Worm (Caenorhabditis elegans): ENCODE data around the gene dpy-26.

- no peak for TF ChIP-seq ztf-23 (GFP tag; IDR thresholded peaks at IDR 0.05)
- no peak for TF ChIP-seq flt-1 (GFP tag; IDR thresholded peaks at IDR 0.05)
- TF ChIP-seq med-1 (GFP tag; optimal IDR thresholded peaks at IDR 0.05; ENCODE audit: insufficient read depth): no peak
- TF ChIP-seq T22C8.4 (GFP tag; IDR thresholded peaks at IDR 0.05): no peak
- TF ChIP-seq ref-1 (GFP tag; conservative IDR thresholded peaks at IDR 0.05): no peak
- TF ChIP-seq tab-1 (GFP tag; IDR thresholded peaks at IDR 0.05): no peak
- TF ChIP-seq ztf-29 (GFP tag; IDR thresholded peaks at IDR 0.05): no peak
These were observed 44.1 kb upstream of the dpy-26 start, which contains the start of gene sru-20 for ce11 chrIV:12495196-12495595.
